Fruit fly (Drosophila melanogaster) Kc167 (cell line): ENCODE data around the gene pasi2.

Experiments
- Myc ChIP-seq: fragments of >200 bp; optimal IDR thresholded peaks from 2 replicates; lab custom pipeline; 2017; ENCODE audit warnings: missing external identifiers
- insv ChIP-seq: fragments of >200 bp; optimal IDR thresholded peaks from 3 replicates; lab custom pipeline; 2018; ENCODE audit warnings: missing external identifiers
- psq ChIP-seq: fragments of >200 bp; optimal IDR thresholded peaks from 2 replicates; lab custom pipeline; 2017; ENCODE audit warnings: missing external identifiers

dm6 chr3R:9380970-9381369 lies 46.0 kb downstream of the pasi2 start:
- no peak for TF ChIP-seq insv (lab: Kevin White, UChicago)
- no peak for TF ChIP-seq Myc (lab: Kevin White, UChicago)
- no peak for TF ChIP-seq psq
